Fruit fly (Drosophila melanogaster): Measurements from ENCODE around the gene obst-A.
"Not testable (repeated sequence)": the region's sequence is repeated elsewhere in the genome, so short reads cannot be mapped to it uniquely, and the experiment has no call there.

Gene obst-A

dm6 chrX:20244278-20244677 is 4.6 kb downstream of the obst-A start, which contains the start of gene Peritrophin-A:
Peritrophin-A (plus strand) TSS chrX:20244647.
- TF ChIP-seq h (optimal IDR thresholded peaks at IDR 0.05), result no peak
- TF ChIP-seq ttk (optimal IDR thresholded peaks at IDR 0.05), result no peak
- no peak for TF ChIP-seq insv (optimal IDR thresholded peaks at IDR 0.05)
- TF ChIP-seq psq (optimal IDR thresholded peaks at IDR 0.05), result no peak
- no peak for TF ChIP-seq Myc (optimal IDR thresholded peaks at IDR 0.05)
- TF ChIP-seq Sin3A (optimal IDR thresholded peaks at IDR 0.05), result no peak

dm6 chrX:20245218-20245863 is 5.7 kb downstream of the obst-A start:
- TF ChIP-seq insv (optimal IDR thresholded peaks at IDR 0.05) (no peak), h (optimal IDR thresholded peaks at IDR 0.05) (no peak), psq (optimal IDR thresholded peaks at IDR 0.05) (no peak), ttk (optimal IDR thresholded peaks at IDR 0.05) (no peak), Sin3A (optimal IDR thresholded peaks at IDR 0.05) (no peak), Myc (optimal IDR thresholded peaks at IDR 0.05) (no peak)

- TF ChIP-seq Myc (optimal IDR thresholded peaks at IDR 0.05) (no peak), insv (optimal IDR thresholded peaks at IDR 0.05) (no peak), h (optimal IDR thresholded peaks at IDR 0.05) (no peak), Sin3A (optimal IDR thresholded peaks at IDR 0.05) (no peak), ttk (optimal IDR thresholded peaks at IDR 0.05) (no peak), psq (optimal IDR thresholded peaks at IDR 0.05) (no peak)
These were observed 8.1 kb downstream of the obst-A start for dm6 chrX:20247710-20248109.

- TF ChIP-seq ttk (optimal IDR thresholded peaks at IDR 0.05) (no peak), insv (optimal IDR thresholded peaks at IDR 0.05) (no peak), psq (optimal IDR thresholded peaks at IDR 0.05) (no peak), Sin3A (optimal IDR thresholded peaks at IDR 0.05) (no peak), Myc (optimal IDR thresholded peaks at IDR 0.05) (no peak), h (optimal IDR thresholded peaks at IDR 0.05) (no peak)
These were observed 11.4 kb downstream of the obst-A start, which contains the start of the genes CG17068 and Rab10 for dm6 chrX:20251069-20251468. CG17068 (minus strand) TSS chrX:20251093. Rab10 (plus strand) TSS chrX:20251338.

- no peak for TF ChIP-seq insv (optimal IDR thresholded peaks at IDR 0.05)
- no peak for TF ChIP-seq h (optimal IDR thresholded peaks at IDR 0.05)
- TF ChIP-seq psq (optimal IDR thresholded peaks at IDR 0.05), result no peak
- no peak for TF ChIP-seq Sin3A (optimal IDR thresholded peaks at IDR 0.05)
- TF ChIP-seq Myc (optimal IDR thresholded peaks at IDR 0.05), result no peak
- TF ChIP-seq ttk (optimal IDR thresholded peaks at IDR 0.05), result no peak
These were observed 12.0 kb downstream of the obst-A start for dm6 chrX:20251586-20252160.

dm6 chrX:20255977-20256376 is 16.3 kb downstream of the obst-A start:
- TF ChIP-seq Sin3A (optimal IDR thresholded peaks at IDR 0.05) (no peak), ttk (optimal IDR thresholded peaks at IDR 0.05) (no peak)

dm6 chrX:20256849-20257590 is 17.4 kb downstream of the obst-A start, which contains the start of gene CG17065:
CG17065 (minus strand) TSS chrX:20257199.
- no peak for TF ChIP-seq Myc (optimal IDR thresholded peaks at IDR 0.05)
- TF ChIP-seq psq (optimal IDR thresholded peaks at IDR 0.05), result peak; percentile 97

dm6 chrX:20258939-20259338 is 19.3 kb downstream of the obst-A start, which contains the start of gene CG42577:
CG42577 (plus strand) TSS chrX:20259239.
- TF ChIP-seq h, psq, insv (optimal IDR thresholded peaks at IDR 0.05): not testable (repeated sequence)

- TF ChIP-seq ttk (optimal IDR thresholded peaks at IDR 0.05) (no peak), psq (optimal IDR thresholded peaks at IDR 0.05) (no peak), insv (optimal IDR thresholded peaks at IDR 0.05) (no peak), h (optimal IDR thresholded peaks at IDR 0.05) (no peak), Myc (optimal IDR thresholded peaks at IDR 0.05) (no peak), Sin3A (optimal IDR thresholded peaks at IDR 0.05) (no peak)
These were observed 30.0 kb downstream of the obst-A start, which contains the start of gene Inx6 for dm6 chrX:20269669-20270068. Inx6 (minus strand) TSS chrX:20269769.
